Worm (Caenorhabditis elegans): ENCODE measurements around the gene srd-55.

The srd-55 gene

DNA sequence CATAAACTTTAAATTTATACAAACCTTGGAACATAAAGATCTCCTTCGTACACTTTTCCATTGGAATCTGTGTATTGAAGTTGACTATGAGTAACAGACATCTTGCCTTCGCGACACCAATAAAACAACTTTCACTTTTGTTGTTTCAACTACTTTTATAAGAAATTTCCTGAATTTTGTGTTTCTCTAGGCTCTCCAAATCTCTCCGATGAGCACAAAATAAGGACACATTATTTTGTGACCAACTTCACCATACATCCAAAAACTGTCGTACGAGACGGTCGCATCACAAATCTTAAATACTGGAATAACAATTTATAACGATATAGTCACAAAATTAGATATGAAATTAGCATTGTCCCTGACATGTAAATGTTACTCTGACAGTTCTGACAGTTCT lies 50.4 kb downstream of the srd-55 start, which contains the start of gene D1022.5:
D1022.5 (minus strand) TSS at position 101 of the 400 bp plus-strand sequence.
- no peak for TF ChIP-seq unc-62 (GFP tag; optimal IDR thresholded peaks at IDR 0.05)

- TF ChIP-seq unc-62 (GFP tag; optimal IDR thresholded peaks at IDR 0.05) = no peak
Measured at ce11 chrII:7459205-7459604, 50.9 kb downstream of the srd-55 start, which contains the start of gene D1022.2. TSS of gene D1022.2 (plus strand) at chrII:7459505.
